Fruit fly (Drosophila melanogaster): ENCODE results near the gene CG31268.

Gene CG31268

DNA sequence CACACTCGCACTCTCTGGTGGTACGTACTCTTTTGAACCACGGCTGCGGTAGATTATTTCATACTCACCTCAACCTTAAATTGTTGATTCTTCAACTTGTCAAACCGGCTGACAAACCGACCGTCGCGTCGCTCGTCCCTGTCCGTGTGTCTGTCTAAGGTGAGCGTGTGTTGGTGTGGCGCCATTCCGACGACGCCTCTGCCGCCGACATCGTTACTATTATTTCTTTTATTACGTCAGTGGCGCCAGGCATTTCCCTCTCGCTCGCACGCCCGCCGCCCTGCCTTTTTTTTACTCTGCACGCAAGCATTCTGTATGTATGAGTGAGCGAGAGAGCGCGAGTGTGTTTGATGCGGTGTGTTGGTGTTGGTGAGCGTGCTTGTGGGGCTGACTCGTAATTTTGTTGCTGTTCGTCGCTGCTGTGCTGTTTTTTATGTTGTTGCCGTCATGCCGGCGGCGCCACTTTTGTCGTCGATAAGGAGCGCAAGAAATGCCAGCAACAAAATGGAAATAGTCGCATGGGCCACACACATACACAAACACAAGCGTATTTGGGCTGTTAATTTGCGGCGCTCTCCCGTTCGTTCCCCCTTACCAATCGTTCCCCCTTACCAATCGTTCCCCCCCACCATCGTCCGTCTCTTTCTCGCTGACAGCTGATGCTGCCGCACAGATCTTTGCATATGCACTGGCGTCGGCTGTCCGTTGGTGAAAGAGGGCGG is 24.7 kb downstream of the CG31268 start (continued):
- no peak for TF ChIP-seq acj6 (GFP tag; optimal IDR thresholded peaks at IDR 0.05)
- TF ChIP-seq CG11294 (GFP tag; IDR thresholded peaks at IDR 0.05) = no peak
- TF ChIP-seq CG1621 (tag; optimal IDR thresholded peaks at IDR 0.05) = peak; percentile 72
- TF ChIP-seq CG6163 (GFP tag; IDR thresholded peaks at IDR 0.05) = peak; percentile 71
- TF ChIP-seq pdm3 (GFP tag; optimal IDR thresholded peaks at IDR 0.05) = peak; percentile 8
- no peak for TF ChIP-seq CG34406 (GFP tag; optimal IDR thresholded peaks at IDR 0.05)
- peak; percentile 39; the same call in 1 of the 2 replicates for TF ChIP-seq Gug (GFP tag; IDR thresholded peaks at IDR 0.05)
- peak; percentile 61 for TF ChIP-seq CG8119 (GFP tag; IDR thresholded peaks at IDR 0.05)
- TF ChIP-seq Sox15 (GFP tag; optimal IDR thresholded peaks at IDR 0.05) = no peak
- TF ChIP-seq CG16779 (tag; optimal IDR thresholded peaks at IDR 0.05) = peak; percentile 64
- TF ChIP-seq fd85E (GFP tag; optimal IDR thresholded peaks at IDR 0.05) = no peak

DNA sequence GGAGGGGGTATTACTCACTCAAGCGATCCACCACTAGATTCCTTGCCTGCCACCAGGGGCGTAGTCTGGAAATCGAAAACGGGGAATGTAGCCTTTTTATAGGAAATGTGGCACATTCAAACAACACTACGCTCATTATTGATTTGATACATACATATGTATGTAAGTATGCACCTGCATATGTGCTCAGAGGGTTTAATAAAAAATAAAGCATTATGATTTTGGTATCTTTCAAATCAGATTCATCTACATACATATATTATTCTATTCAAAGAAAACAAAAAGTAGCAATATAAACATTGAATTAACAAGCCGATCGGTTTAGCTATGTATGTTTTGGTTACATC is 25.3 kb downstream of the CG31268 start:
- peak; percentile 1 for TF ChIP-seq Hr39 (GFP tag; optimal IDR thresholded peaks at IDR 0.05)
- TF ChIP-seq CG11902 (GFP tag; optimal IDR thresholded peaks at IDR 0.05) = peak; percentile 17
- TF ChIP-seq svp (GFP tag) = peak; percentile 29
- peak; percentile 44 for TF ChIP-seq spab (GFP tag; optimal IDR thresholded peaks at IDR 0.05)
- TF ChIP-seq fd85E (GFP tag; optimal IDR thresholded peaks at IDR 0.05) = no peak
- peak; percentile 53 for TF ChIP-seq OdsH (GFP tag; optimal IDR thresholded peaks at IDR 0.05)
- peak; percentile 39; the same call in 1 of the 3 replicates for TF ChIP-seq CG6163 (GFP tag; IDR thresholded peaks at IDR 0.05)
- peak; percentile 32; the same call in 1 of the 3 replicates for TF ChIP-seq eg (GFP tag; IDR thresholded peaks at IDR 0.05)
- TF ChIP-seq CG1621 (tag; optimal IDR thresholded peaks at IDR 0.05) = no peak
- no peak for TF ChIP-seq ss (GFP tag; optimal IDR thresholded peaks at IDR 0.05)
- TF ChIP-seq CG3919 (GFP tag; optimal IDR thresholded peaks at IDR 0.05) = peak; percentile 55
- no peak for TF ChIP-seq fkh (GFP tag; optimal IDR thresholded peaks at IDR 0.05)
- TF ChIP-seq CG34406 (GFP tag; optimal IDR thresholded peaks at IDR 0.05) = peak; percentile 28
- no peak for TF ChIP-seq CG6276 (GFP tag; optimal IDR thresholded peaks at IDR 0.05)
- peak; percentile 53 for TF ChIP-seq CG4318 (GFP tag; optimal IDR thresholded peaks at IDR 0.05)
- TF ChIP-seq salr (GFP tag; optimal IDR thresholded peaks at IDR 0.05) = peak in 1 of 2 experiments; percentile 47
- peak; percentile 47 for TF ChIP-seq fd59A (GFP tag; optimal IDR thresholded peaks at IDR 0.05)
- TF ChIP-seq Smox (GFP tag; optimal IDR thresholded peaks at IDR 0.05) = no peak
- no peak for TF ChIP-seq CG8319 (GFP tag; optimal IDR thresholded peaks at IDR 0.05)
- TF ChIP-seq CG6854 (GFP tag; optimal IDR thresholded peaks at IDR 0.05) = no peak
- TF ChIP-seq cyc (GFP tag; optimal IDR thresholded peaks at IDR 0.05) = peak; percentile 20
- TF ChIP-seq Ets21C (GFP tag; optimal IDR thresholded peaks at IDR 0.05) = peak; percentile 2
- peak; percentile 65 for TF ChIP-seq Hr4 (GFP tag; optimal IDR thresholded peaks at IDR 0.05)
- TF ChIP-seq CG15336 (GFP tag; IDR thresholded peaks at IDR 0.05) = no peak
- TF ChIP-seq Eip78C (GFP tag) = peak; percentile 89
- TF ChIP-seq Eip93F (GFP tag; optimal IDR thresholded peaks at IDR 0.05) = no peak
- TF ChIP-seq CG3032 (tag; optimal IDR thresholded peaks at IDR 0.05) = peak; percentile 55
- TF ChIP-seq CG16779 (tag; optimal IDR thresholded peaks at IDR 0.05) = no peak
- no peak for TF ChIP-seq dsx (GFP tag; optimal IDR thresholded peaks at IDR 0.05; ENCODE audit: poor library complexity, severe bottlenecking)
- peak; percentile 35 for TF ChIP-seq acj6 (GFP tag; optimal IDR thresholded peaks at IDR 0.05)
- TF ChIP-seq Lpt (GFP tag; optimal IDR thresholded peaks at IDR 0.05) = no peak
- no peak for TF ChIP-seq CG7368 (GFP tag; optimal IDR thresholded peaks at IDR 0.05)
- TF ChIP-seq CG10631 (GFP tag; optimal IDR thresholded peaks at IDR 0.05) = peak; percentile 62
- TF ChIP-seq Ets96B (tag; optimal IDR thresholded peaks at IDR 0.05) = peak; percentile 49
- TF ChIP-seq Gug (GFP tag; IDR thresholded peaks at IDR 0.05) = no peak
- no peak for TF ChIP-seq CG9139 (GFP tag; optimal IDR thresholded peaks at IDR 0.05)
- peak; percentile 29 for TF ChIP-seq achi (GFP tag; optimal IDR thresholded peaks at IDR 0.05)
- TF ChIP-seq CG32006 (GFP tag; optimal IDR thresholded peaks at IDR 0.05) = peak; percentile 73
- peak; percentile 53 for TF ChIP-seq CG10669 (GFP tag; optimal IDR thresholded peaks at IDR 0.05)
- peak; percentile 20 for TF ChIP-seq topi (GFP tag; optimal IDR thresholded peaks at IDR 0.05)
- no peak for TF ChIP-seq CG11294 (GFP tag; IDR thresholded peaks at IDR 0.05)
- TF ChIP-seq esn (GFP tag; optimal IDR thresholded peaks at IDR 0.05) = no peak
- no peak for TF ChIP-seq lz (GFP tag; optimal IDR thresholded peaks at IDR 0.05)
- peak; percentile 46 for TF ChIP-seq Sox14 (GFP tag; optimal IDR thresholded peaks at IDR 0.05)
- TF ChIP-seq CG6808 (GFP tag; optimal IDR thresholded peaks at IDR 0.05) = peak; percentile 59
- TF ChIP-seq CG8119 (GFP tag; IDR thresholded peaks at IDR 0.05) = peak; percentile 20; the same call in 1 of the 3 replicates

All from whole organism, prepupa.